Worm (Caenorhabditis elegans) whole organism, L4/young adult: ENCODE results near the gene B0403.6.

Experiments used
- W03F9.2 ChIP-seq: fragments of 150-350 bp; optimal IDR thresholded peaks from 2 replicates; lab custom pipeline; 2014; ENCODE audit warnings: missing biosample characterization, missing genetic modification characterization
- dao-5 ChIP-seq: sonication (generic microtip); optimal IDR thresholded peaks from 2 replicates; lab custom pipeline; 2016; ENCODE audit warnings: missing genotype, missing genetic modification characterization, moderate library complexity, missing compliant biosample characterization
- him-1 ChIP-seq: sonication (generic microtip); optimal IDR thresholded peaks from 2 replicates; lab custom pipeline; 2016; ENCODE audit warnings: missing genotype, missing genetic modification reagents, missing genetic modification characterization, missing compliant biosample characterization

Gene B0403.6

DNA sequence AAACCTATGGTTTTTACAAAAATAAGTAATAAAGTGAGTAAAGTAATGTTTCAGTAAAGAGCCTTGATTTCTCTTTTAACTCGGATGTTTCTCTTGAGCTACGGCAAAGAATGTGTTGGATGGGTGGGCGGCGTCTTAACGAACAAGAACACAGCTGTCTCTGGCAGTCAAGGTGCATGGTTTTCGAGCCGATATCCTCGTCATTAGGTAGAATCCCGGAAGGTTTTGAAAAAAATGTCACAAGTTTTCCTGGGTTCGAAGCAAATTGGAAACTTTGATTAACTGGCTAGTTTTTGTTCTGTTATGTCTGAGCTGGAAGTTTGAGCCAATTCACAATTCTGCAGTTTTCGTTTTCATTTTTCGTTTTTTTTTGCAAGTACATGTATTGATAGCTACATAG is at the start of gene B0403.6:
TSS of gene B0403.6 (minus strand) at position 101 of the 400 bp plus-strand sequence.
- no peak for TF ChIP-seq W03F9.2 (tag; lab: Kevin White, UChicago)
- no peak for TF ChIP-seq him-1
- no peak for TF ChIP-seq dao-5 (tag; lab: Kevin White, UChicago)

DNA sequence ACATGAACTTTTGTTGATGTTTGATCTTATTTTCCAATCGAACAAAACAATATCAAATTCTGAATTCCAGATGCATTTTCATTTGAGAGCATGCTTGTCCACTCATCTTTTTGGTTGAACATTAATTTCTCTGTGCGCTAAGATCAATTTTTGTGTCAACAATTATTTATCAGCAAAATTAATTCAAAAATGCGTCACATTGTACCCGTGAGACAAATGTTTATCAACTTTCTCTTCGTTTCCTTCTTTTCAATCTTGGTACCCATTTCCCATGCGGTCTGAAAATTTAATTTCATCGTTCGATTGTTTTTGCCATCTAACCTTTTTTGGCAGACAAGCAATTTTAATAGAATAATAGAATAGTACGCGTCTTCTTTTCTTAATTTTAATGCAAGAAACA is 48.9 kb upstream of the B0403.6 start:
- TF ChIP-seq him-1 (no peak), dao-5 (tag; lab: Kevin White, UChicago) (no peak), W03F9.2 (tag; lab: Kevin White, UChicago) (no peak)

DNA sequence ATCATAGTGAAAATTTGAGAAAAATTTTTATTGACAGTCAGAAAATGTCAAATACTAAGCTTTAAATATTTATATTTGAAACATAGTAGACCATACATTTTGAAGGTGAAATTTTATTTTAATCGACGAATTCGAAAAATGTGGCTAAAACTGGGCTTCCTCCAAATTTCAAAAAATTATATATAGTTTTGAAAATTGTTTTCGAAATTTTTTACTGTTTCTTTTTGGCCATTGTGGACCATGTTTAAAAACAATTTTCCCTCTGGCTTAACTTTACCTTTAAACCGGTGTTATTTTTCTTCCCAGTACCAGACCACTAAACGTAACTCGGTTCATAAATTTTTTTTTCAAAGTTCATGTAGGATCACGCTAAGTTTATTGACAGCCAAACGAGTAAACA is 47.5 kb upstream of the B0403.6 start:
- TF ChIP-seq him-1: no peak

DNA sequence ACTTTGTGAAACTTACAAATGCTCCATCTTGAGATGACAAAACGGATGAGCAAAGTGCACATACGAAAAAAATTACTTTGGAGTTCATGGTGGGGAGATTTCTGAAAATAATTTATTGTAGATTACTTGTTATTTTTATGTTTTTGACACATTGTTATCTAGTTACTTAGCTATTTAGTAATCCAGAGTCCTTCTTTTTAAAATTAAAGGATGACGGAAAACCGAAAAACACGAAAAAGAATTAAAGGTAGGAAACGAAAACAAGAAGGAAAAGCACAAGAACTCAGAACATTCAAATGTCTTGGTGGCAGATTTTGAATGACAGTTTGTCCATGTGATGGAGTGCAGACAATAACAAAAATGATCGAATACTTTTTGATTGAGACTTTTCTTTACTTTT is 41.7 kb upstream of the B0403.6 start, which contains the start of gene hen-1:
TSS of gene hen-1 (minus strand) at position 101 of the 400 bp plus-strand sequence.
- TF ChIP-seq him-1 (no peak), dao-5 (tag; lab: Kevin White, UChicago) (no peak), W03F9.2 (tag; lab: Kevin White, UChicago) (no peak)

DNA sequence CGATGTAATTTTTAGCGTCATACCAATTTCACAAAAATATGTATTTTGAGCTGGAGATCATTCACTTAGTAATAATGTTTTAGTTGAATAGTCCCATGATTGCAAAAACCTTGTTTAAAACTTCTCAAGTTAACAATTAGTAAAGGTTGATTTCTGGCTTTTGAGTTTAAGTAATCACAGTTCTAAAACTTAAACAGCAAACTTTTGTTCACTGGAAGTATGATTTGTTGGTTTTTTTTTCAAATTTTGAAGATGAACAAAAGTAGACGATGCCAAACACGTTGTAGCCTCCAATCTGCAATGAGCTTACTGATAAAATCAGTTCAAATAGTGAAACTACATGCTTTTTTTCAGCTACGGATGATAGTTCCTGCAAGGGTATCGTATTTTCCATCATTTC is 37.4 kb upstream of the B0403.6 start, which contains the start of gene C36B7.1:
TSS of gene C36B7.1 (plus strand) at position 301 of the 400 bp plus-strand sequence.
- no peak for TF ChIP-seq him-1
- no peak for TF ChIP-seq dao-5 (tag; lab: Kevin White, UChicago)
- no peak for TF ChIP-seq W03F9.2 (tag; lab: Kevin White, UChicago)

DNA sequence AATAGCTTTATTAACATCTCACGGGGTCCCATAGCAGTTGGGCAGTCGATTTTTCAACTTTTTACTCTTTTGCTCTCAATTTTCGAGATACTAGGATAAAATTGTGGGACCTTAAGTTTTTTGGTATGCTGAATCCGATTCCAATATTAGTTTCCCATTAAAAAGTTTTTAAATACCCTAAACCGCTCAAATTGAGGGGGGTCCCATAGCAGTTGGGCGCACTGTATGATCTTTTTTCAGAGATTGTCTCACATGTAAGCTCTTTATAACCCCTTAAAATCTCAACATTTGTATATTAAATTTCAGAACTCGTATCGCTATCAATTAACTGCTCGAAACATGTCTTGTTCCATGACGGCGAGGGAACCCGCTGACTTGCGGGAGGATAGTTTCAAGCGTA is 31.0 kb upstream of the B0403.6 start, which contains the start of gene C36B7.2:
TSS of gene C36B7.2 (plus strand) at position 301 of the 400 bp plus-strand sequence.
- TF ChIP-seq W03F9.2 (tag; lab: Kevin White, UChicago) (no peak), him-1 (no peak)

DNA sequence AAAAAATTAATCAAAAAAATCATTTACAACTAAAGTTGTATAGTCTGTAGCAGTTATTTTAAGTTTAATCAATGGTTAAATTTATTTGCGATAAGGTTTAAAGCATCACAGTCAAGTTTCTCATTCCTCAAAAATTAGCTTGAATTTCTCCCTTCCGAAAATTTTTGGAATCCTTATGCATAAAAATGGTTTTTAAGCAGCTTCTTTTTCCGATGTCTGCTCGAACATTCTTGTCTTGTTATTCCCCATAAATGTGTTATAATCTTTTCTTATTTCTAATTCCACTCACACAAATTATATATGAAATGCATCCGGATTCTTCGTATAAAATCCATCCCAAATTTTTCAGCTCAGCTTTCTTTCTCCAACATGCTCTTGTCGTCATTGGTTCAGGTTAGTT is 26.3 kb upstream of the B0403.6 start, which contains the start of gene C36B7.3:
TSS of gene C36B7.3 (plus strand) at position 301 of the 400 bp plus-strand sequence.
- TF ChIP-seq him-1 (no peak), W03F9.2 (tag; lab: Kevin White, UChicago) (no peak), dao-5 (tag; lab: Kevin White, UChicago) (no peak)

DNA sequence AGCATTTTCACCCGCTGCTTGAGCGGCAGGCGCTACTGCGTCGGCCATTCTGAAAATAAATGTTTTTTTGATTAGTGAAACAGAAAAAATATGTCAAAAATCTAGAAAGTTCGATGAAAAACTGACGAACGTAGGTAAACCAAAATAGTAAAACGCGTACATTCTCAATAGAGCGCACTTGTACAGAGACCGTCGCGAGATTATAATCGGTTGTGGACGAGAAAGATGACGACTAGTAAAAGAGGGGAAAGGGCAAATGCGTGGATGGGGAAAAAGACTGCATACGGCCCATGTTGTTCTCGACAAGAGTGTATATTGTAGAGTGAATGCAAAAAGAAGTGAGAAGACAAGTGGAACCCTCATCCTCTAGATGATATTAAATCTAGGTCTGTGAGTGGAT is 25.1 kb upstream of the B0403.6 start, which contains the start of gene C36B7.6:
TSS of gene C36B7.6 (minus strand) at position 49 of the 400 bp plus-strand sequence.
- TF ChIP-seq W03F9.2 (tag; lab: Kevin White, UChicago) (no peak), dao-5 (tag; lab: Kevin White, UChicago) (no peak), him-1 (no peak)

DNA sequence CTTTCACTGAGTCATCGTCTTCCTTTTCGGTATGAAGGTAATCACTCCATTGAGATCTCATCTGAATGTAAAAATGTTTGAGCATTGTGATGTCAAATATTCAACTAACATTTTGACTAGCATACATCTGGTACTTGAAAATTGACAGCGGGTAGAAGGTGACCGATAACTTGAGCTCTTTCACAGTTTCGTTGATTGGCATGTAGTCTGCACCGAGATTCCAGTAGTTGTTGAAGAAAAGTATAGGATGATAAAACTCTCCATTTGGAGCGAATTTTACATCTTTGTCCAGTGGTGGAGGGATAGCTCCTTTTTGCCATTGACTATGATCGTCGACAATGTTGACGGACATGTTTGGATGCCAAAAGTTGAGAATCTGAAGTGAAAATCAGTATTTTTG is 23.9 kb upstream of the B0403.6 start:
- no peak for TF ChIP-seq W03F9.2 (tag; lab: Kevin White, UChicago)
- TF ChIP-seq dao-5 (tag; lab: Kevin White, UChicago): no peak
- no peak for TF ChIP-seq him-1

DNA sequence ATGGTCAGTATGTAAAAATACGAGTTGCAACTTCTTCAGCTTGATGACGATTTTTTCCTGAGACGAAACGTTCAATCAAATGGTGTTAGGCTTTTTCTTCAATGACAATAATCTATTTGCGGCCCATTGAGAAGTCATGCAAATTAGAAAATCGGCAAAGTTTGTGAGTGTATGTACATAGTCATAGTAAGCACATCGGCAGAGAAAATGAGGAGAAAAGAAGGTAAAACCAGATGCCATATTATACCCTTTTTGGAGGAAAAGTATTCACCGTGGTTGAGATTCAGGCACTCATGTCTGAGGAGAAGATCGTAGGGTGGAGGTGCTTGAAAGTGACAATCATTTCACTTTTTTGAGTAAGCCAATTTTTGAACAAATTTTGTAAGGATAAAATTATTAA is 21.2 kb upstream of the B0403.6 start, which contains the start of gene C36B7.5:
TSS of gene C36B7.5 (minus strand) at position 101 of the 400 bp plus-strand sequence.
- no peak for TF ChIP-seq dao-5 (tag; lab: Kevin White, UChicago)
- TF ChIP-seq him-1: no peak
- no peak for TF ChIP-seq W03F9.2 (tag; lab: Kevin White, UChicago)

DNA sequence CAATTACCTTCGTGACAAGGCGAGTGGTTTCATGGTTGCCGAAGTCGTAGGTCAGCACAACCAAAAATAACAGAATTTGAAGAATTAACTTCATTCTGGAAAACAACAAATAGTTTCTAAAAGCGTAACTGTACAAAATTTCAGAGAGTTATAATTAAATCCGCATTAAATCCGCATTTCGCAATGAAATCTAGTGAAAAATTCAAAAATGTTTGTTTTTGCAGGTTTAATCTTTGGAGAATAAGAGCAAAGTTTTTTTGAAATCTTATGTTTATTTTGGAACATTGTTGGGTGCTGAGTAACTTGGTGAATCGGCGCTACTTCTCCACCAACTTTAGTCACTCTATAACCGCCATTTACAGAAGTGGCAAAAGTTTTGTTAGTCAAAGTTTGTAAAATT is 10.8 kb upstream of the B0403.6 start, which contains the start of gene C36B7.4:
TSS of gene C36B7.4 (minus strand) at position 101 of the 400 bp plus-strand sequence.
- TF ChIP-seq dao-5 (tag; lab: Kevin White, UChicago) (no peak), him-1 (no peak), W03F9.2 (tag; lab: Kevin White, UChicago) (no peak)

DNA sequence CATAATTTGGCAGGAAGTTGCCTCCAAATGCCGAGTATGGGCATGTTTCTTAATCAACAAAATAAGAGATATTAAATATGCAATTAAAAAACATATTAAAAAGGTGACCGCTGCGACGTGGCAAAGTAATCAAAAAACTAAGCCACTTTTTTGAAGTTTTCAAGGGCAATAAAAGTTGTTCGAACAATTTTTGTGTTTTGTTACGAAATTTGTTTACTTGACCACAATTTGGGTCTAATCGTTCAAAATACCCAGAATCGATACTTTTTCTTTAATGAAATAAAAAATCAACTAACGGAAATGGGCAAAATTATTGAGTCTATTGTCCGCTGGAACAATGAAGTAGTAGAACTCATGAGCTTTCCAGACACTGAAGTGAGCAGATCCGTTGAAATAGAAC is 9.9 kb upstream of the B0403.6 start, which contains the start of gene Y1B5A.1:
TSS of gene Y1B5A.1 (plus strand) at position 301 of the 400 bp plus-strand sequence.
- no peak for TF ChIP-seq him-1
- no peak for TF ChIP-seq dao-5 (tag; lab: Kevin White, UChicago)
- no peak for TF ChIP-seq W03F9.2 (tag; lab: Kevin White, UChicago)

DNA sequence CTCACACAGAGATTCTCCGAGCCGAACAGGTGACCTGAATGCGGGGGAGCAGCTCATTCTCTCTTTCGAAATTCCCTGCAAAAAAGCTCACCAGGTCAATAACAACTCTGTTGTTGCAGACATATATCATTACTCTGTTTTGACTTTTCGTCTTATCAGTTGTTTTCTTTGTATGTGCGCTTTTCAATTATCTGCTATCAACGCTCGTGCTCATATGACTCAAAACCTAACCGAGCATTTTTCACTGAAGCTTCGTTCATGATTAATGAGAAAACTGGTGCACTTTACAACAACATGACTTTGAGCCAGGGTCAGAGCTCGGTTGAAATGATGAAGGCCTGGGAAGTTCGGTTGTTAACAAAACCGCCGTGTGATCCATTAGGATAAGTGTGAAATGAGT is 1.3 kb upstream of the B0403.6 start:
- TF ChIP-seq dao-5 (tag; lab: Kevin White, UChicago) (no peak), him-1 (no peak)

DNA sequence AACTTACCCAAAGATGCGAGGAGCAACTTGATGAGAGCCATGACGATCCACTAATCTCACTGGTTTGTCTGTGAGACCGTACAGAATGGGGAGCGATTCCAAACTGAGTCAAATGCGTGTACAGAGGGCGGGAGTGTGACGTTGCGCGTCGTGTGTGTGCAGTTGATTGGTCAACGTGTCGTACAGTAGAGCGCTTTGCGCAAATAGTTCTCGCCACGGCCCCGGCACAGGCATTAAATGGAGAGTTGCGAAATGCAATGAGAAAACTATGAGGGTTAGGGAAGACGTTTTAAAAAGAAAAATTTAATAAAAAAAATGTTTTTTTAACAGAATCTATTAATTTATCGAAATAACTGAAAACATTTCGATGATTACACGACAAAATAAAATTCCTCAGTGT is 6.8 kb downstream of the B0403.6 start, which contains the start of gene pdi-6:
TSS of gene pdi-6 (minus strand) at position 164 of the 400 bp plus-strand sequence.
- peak; percentile 60 for TF ChIP-seq him-1
- no peak for TF ChIP-seq dao-5 (tag; lab: Kevin White, UChicago)
- peak; percentile 81 for TF ChIP-seq W03F9.2 (tag; lab: Kevin White, UChicago)
